Worm (Caenorhabditis elegans) whole organism, L2 larva: ENCODE data around the gene nspc-18.

Experiments used
- lin-39 ChIP-seq: fragments of 150-350 bp; optimal IDR thresholded peaks from 2 replicates; lab custom pipeline; 2014; ENCODE audit warnings: missing biosample characterization, missing genetic modification reagents, missing genetic modification characterization
- mbf-1 ChIP-seq: sonication (generic microtip); optimal IDR thresholded peaks from 2 replicates; lab custom pipeline; 2017; ENCODE audit warnings: missing biosample characterization, missing genetic modification characterization
- nhr-12 ChIP-seq: fragments of 150-350 bp; optimal IDR thresholded peaks from 2 replicates; lab custom pipeline; 2014; ENCODE audit warnings: missing biosample characterization, missing genetic modification characterization
- nhr-77 ChIP-seq: fragments of 150-350 bp; optimal IDR thresholded peaks from 2 replicates; lab custom pipeline; 2014; ENCODE audit warnings: missing biosample characterization, missing genetic modification characterization
- unc-62 ChIP-seq: fragments of 150-350 bp; optimal IDR thresholded peaks from 2 replicates; lab custom pipeline; 2014; ENCODE audit warnings: missing biosample characterization, missing genetic modification reagents, missing genetic modification characterization
- ztf-11 ChIP-seq: sonication (generic microtip); optimal IDR thresholded peaks from 2 replicates; lab custom pipeline; 2017; ENCODE audit warnings: missing biosample characterization, missing genetic modification characterization

ce11 chrX:14549709-14550199 is 22.3 kb upstream of the nspc-18 start, which contains the start of gene ram-5:
- TF ChIP-seq ztf-11 (no peak), unc-62 (no peak), mbf-1 (tag; lab: Kevin White, UChicago) (no peak), lin-39 (no peak), nhr-12 (tag; lab: Kevin White, UChicago) (no peak), nhr-77 (tag; lab: Kevin White, UChicago) (no peak)
